Worm (Caenorhabditis elegans): ENCODE data around the gene nhr-32.
A peak's percentile ranks its signal among the peaks of the same experiment; 100 is the strongest.
"Not testable (repeated sequence)": the region's sequence is repeated elsewhere in the genome, so short reads cannot be mapped to it uniquely, and the experiment has no call there.

nhr-32 gene

ce11 chrX:13257577-13257976 is 5.8 kb downstream of the nhr-32 start, which contains the start of gene K08H2.10:
Gene K08H2.10 (plus strand): TSS chrX:13257806.
- TF ChIP-seq nhr-48 (tag; optimal IDR thresholded peaks at IDR 0.05) (peak; percentile 7), F44E2.7 (GFP tag; IDR thresholded peaks at IDR 0.05) (no peak), php-3 (GFP tag; IDR thresholded peaks at IDR 0.05) (peak; percentile 100), ceh-32 (tag; optimal IDR thresholded peaks at IDR 0.05; ENCODE audit: poor library complexity) (no peak), dmd-6 (GFP tag; IDR thresholded peaks at IDR 0.05) (peak; percentile 94), ama-1 (optimal IDR thresholded peaks at IDR 0.05) (no peak), nhr-28 (tag; optimal IDR thresholded peaks at IDR 0.05) (peak; percentile 66), skn-1 (tag; optimal IDR thresholded peaks at IDR 0.05) (no peak), lin-1 (GFP tag; IDR thresholded peaks at IDR 0.05) (0 out of 2 replicates have a peak, but pooled peaks have one; percentile 31), fkh-10 (GFP tag; optimal IDR thresholded peaks at IDR 0.05) (no peak), hlh-11 (tag; optimal IDR thresholded peaks at IDR 0.05) (peak; percentile 81), zfp-3 (GFP tag; conservative IDR thresholded peaks at IDR 0.05) (no peak), unc-62 (GFP tag; optimal IDR thresholded peaks at IDR 0.05 in 1 of 2) (peak in 1 of 2 experiments; percentile 82), unc-62 (tag; optimal IDR thresholded peaks at IDR 0.05) (no peak), zfp-2 (tag; optimal IDR thresholded peaks at IDR 0.05) (no peak), ceh-44 (GFP tag; IDR thresholded peaks at IDR 0.05) (no peak), nhr-77 (tag; optimal IDR thresholded peaks at IDR 0.05) (peak; percentile 35), dve-1 (tag; optimal IDR thresholded peaks at IDR 0.05; ENCODE audit: insufficient read depth) (peak; percentile 55), aly-2 (tag; optimal IDR thresholded peaks at IDR 0.05) (no peak), F49E8.2 (tag; optimal IDR thresholded peaks at IDR 0.05; ENCODE audit: borderline replicate concordance) (no peak), pqm-1 (tag; optimal IDR thresholded peaks at IDR 0.05) (peak; percentile 88), daf-16 (GFP tag; optimal IDR thresholded peaks at IDR 0.05) (peak in 1 of 2 experiments; percentile 28), daf-16 (tag; optimal IDR thresholded peaks at IDR 0.05) (peak; percentile 39), tra-1 (GFP tag; IDR thresholded peaks at IDR 0.05) (peak; percentile 98), daf-8 (GFP tag; IDR thresholded peaks at IDR 0.05) (no peak), ceh-20 (GFP tag; IDR thresholded peaks at IDR 0.05) (peak; percentile 72; the same call in 1 of the 2 replicates), lim-7 (GFP tag; IDR thresholded peaks at IDR 0.05) (no peak), hmg-1.1 (GFP tag; IDR thresholded peaks at IDR 0.05) (0 out of 2 replicates have a peak, but pooled peaks have one; percentile 16), nhr-41 (GFP tag; IDR thresholded peaks at IDR 0.05) (peak; percentile 44; the same call in 1 of the 2 replicates)

ce11 chrX:13261037-13261592 is 9.4 kb downstream of the nhr-32 start:
- TF ChIP-seq nhr-48 (tag; optimal IDR thresholded peaks at IDR 0.05) (peak; percentile 27), hlh-11 (tag; optimal IDR thresholded peaks at IDR 0.05) (peak; percentile 13), lim-7 (GFP tag; IDR thresholded peaks at IDR 0.05) (peak; percentile 70), lin-38 (GFP tag; IDR thresholded peaks at IDR 0.05) (peak; percentile 62), dmd-6 (GFP tag; IDR thresholded peaks at IDR 0.05) (peak; percentile 46), vab-7 (GFP tag; IDR thresholded peaks at IDR 0.05) (peak; percentile 55; the same call in 1 of the 2 replicates), arid-1 (GFP tag; conservative IDR thresholded peaks at IDR 0.05) (0 out of 2 replicates have a peak, but pooled peaks have one; percentile 33), mes-2 (tag; optimal IDR thresholded peaks at IDR 0.05; ENCODE audit: poor library complexity, severe bottlenecking) (peak; percentile 49), lin-1 (GFP tag; IDR thresholded peaks at IDR 0.05) (0 out of 2 replicates have a peak, but pooled peaks have one; percentile 15), dve-1 (tag; optimal IDR thresholded peaks at IDR 0.05; ENCODE audit: insufficient read depth) (peak; percentile 59), daf-16 (GFP tag; optimal IDR thresholded peaks at IDR 0.05) (peak in 1 of 2 experiments; percentile 51), daf-16 (tag; optimal IDR thresholded peaks at IDR 0.05) (peak; percentile 85), tra-1 (GFP tag; IDR thresholded peaks at IDR 0.05) (peak; percentile 61; the same call in 1 of the 2 replicates), mep-1 (tag; optimal IDR thresholded peaks at IDR 0.05) (peak; percentile 6), pha-4 (GFP tag; IDR thresholded peaks at IDR 0.05) (peak; percentile 57; the same call in 1 of the 2 replicates), pqm-1 (tag; optimal IDR thresholded peaks at IDR 0.05) (peak; percentile 4), snpc-1.2 (GFP tag; IDR thresholded peaks at IDR 0.05) (peak; percentile 64; the same call in 1 of the 2 replicates)
- TF ChIP-seq pha-4 (tag; optimal IDR thresholded peaks at IDR 0.05): not testable (repeated sequence)

All from whole organism, L4 larva.